Fruit fly (Drosophila melanogaster) whole organism, embryonic: ENCODE measurements around the gene ND-B18.

Source experiments
- Bgb ChIP-seq: fragments of 200-800 bp; sonication (Bioruptor generic); IDR thresholded peaks from 2 replicates; pipeline ENCODE4 v1.3.6; 2022; ENCODE audit warnings: missing biosample characterization, missing genetic modification characterization; ENCODE audit not compliant: partially characterized antibody
- BtbVII ChIP-seq: fragments of 200-800 bp; sonication (Bioruptor generic); optimal IDR thresholded peaks from 3 replicates; lab custom pipeline; 2017; ENCODE audit warnings: missing biosample characterization, mild to moderate bottlenecking, missing genetic modification characterization
- CG10654 ChIP-seq: fragments of 200-800 bp; sonication (Bioruptor generic); optimal IDR thresholded peaks from 2 replicates; lab custom pipeline; 2016; ENCODE audit warnings: missing biosample characterization, missing genetic modification characterization
- CG12391 ChIP-seq: fragments of 200-800 bp; sonication (Bioruptor generic); optimal IDR thresholded peaks from 3 replicates; lab custom pipeline; 2018; ENCODE audit warnings: missing biosample characterization, mild to moderate bottlenecking, missing genetic modification characterization, moderate library complexity
- CG13894 ChIP-seq: fragments of 200-800 bp; sonication (Bioruptor generic); optimal IDR thresholded peaks from 3 replicates; lab custom pipeline; 2018; ENCODE audit warnings: missing biosample characterization, mild to moderate bottlenecking, missing genetic modification characterization, moderate library complexity
- CG32532 ChIP-seq: fragments of 200-800 bp; sonication (Bioruptor generic); IDR thresholded peaks from 2 replicates; pipeline ENCODE4 v1.3.6; 2022; ENCODE audit warnings: missing biosample characterization, missing genetic modification characterization
- CG3407 ChIP-seq: fragments of 200-800 bp; sonication (Bioruptor generic); optimal IDR thresholded peaks from 2 replicates; lab custom pipeline; 2018; ENCODE audit warnings: missing biosample characterization, mild to moderate bottlenecking, missing genetic modification characterization
- CG3838 ChIP-seq: fragments of 200-800 bp; sonication (Bioruptor generic); optimal IDR thresholded peaks from 3 replicates; lab custom pipeline; 2016; ENCODE audit warnings: missing biosample characterization, missing genetic modification characterization
- CG4424 ChIP-seq: fragments of 200-800 bp; sonication (Bioruptor generic); optimal IDR thresholded peaks from 3 replicates; lab custom pipeline; 2016; ENCODE audit warnings: missing biosample characterization, missing genetic modification characterization
- CG5180 ChIP-seq: fragments of 200-800 bp; sonication (Bioruptor generic); optimal IDR thresholded peaks from 3 replicates; lab custom pipeline; 2017; ENCODE audit warnings: missing biosample characterization, missing genetic modification characterization, mild to moderate bottlenecking, moderate library complexity, missing genetic modification reagents
- CG6254 ChIP-seq: fragments of 200-800 bp; sonication (Bioruptor generic); optimal IDR thresholded peaks from 3 replicates; lab custom pipeline; 2017; ENCODE audit warnings: mild to moderate bottlenecking, missing biosample characterization, missing genetic modification reagents, missing genetic modification characterization
- CG6765 ChIP-seq: fragments of 200-800 bp; sonication (Bioruptor generic); optimal IDR thresholded peaks from 3 replicates; lab custom pipeline; 2017; ENCODE audit warnings: missing biosample characterization, mild to moderate bottlenecking, missing genetic modification characterization
- CG7745 ChIP-seq: fragments of 200-800 bp; sonication (Bioruptor generic); optimal IDR thresholded peaks from 2 replicates; lab custom pipeline; 2018; ENCODE audit warnings: missing biosample characterization, mild to moderate bottlenecking, missing genetic modification characterization, moderate library complexity
- CG7928 ChIP-seq: fragments of 200-800 bp; sonication (Bioruptor generic); optimal IDR thresholded peaks from 2 replicates; lab custom pipeline; 2017; ENCODE audit warnings: missing biosample characterization, mild to moderate bottlenecking, missing genetic modification characterization
- CG8359 ChIP-seq: fragments of 200-800 bp; sonication (Bioruptor generic); optimal IDR thresholded peaks from 2 replicates; lab custom pipeline; 2017; ENCODE audit warnings: missing biosample characterization, mild to moderate bottlenecking, missing genetic modification characterization, borderline replicate concordance
- CG8388 ChIP-seq: fragments of 200-800 bp; sonication (Bioruptor generic); optimal IDR thresholded peaks from 2 replicates; lab custom pipeline; 2019; ENCODE audit warnings: missing biosample characterization, mild to moderate bottlenecking, missing genetic modification characterization, moderate library complexity
- CTCF ChIP-seq: fragments of 200-800 bp; sonication (Bioruptor generic); optimal IDR thresholded peaks from 2 replicates; lab custom pipeline; 2017; ENCODE audit warnings: missing biosample characterization, mild to moderate bottlenecking, missing genetic modification characterization, moderate library complexity
- CoRest ChIP-seq: fragments of 200-800 bp; sonication (Bioruptor generic); optimal IDR thresholded peaks from 3 replicates; lab custom pipeline; 2018; ENCODE audit warnings: missing biosample characterization, mild to moderate bottlenecking, missing genetic modification characterization, moderate library complexity
- Deaf1 ChIP-seq: fragments of 200-800 bp; optimal IDR thresholded peaks from 3 replicates; lab custom pipeline; 2019; ENCODE audit warnings: missing biosample characterization, mild to moderate bottlenecking, missing genetic modification characterization, moderate library complexity
- Dip3 ChIP-seq: fragments of 200-800 bp; sonication (Bioruptor generic); optimal IDR thresholded peaks from 3 replicates; lab custom pipeline; 2016; ENCODE audit warnings: missing biosample characterization, missing genetic modification characterization
- Dp ChIP-seq: fragments of 200-800 bp; sonication (Bioruptor generic); optimal IDR thresholded peaks from 2 replicates; lab custom pipeline; 2018; ENCODE audit warnings: missing biosample characterization, mild to moderate bottlenecking, missing genetic modification characterization, moderate library complexity
- Fer3 ChIP-seq: fragments of 200-800 bp; sonication (Bioruptor generic); optimal IDR thresholded peaks from 2 replicates; lab custom pipeline; 2018; ENCODE audit warnings: missing biosample characterization, mild to moderate bottlenecking, missing genetic modification characterization, moderate library complexity
- Gug ChIP-seq: fragments of 200-800 bp; sonication (Bioruptor generic); IDR thresholded peaks from 4 replicates; pipeline ENCODE4 v1.3.6; 2022; ENCODE audit warnings: missing biosample characterization, missing genetic modification characterization
- Mrtf ChIP-seq: fragments of 200-800 bp; sonication (Bioruptor generic); IDR thresholded peaks from 3 replicates; pipeline ENCODE4 v1.3.6; 2022; ENCODE audit warnings: missing biosample characterization, missing genetic modification characterization
- Pdp1 ChIP-seq, 2 experiments: fragments of 200-800 bp; sonication (Bioruptor generic); optimal IDR thresholded peaks; 3 replicates each; lab custom pipeline; 2016; ENCODE audit warnings: missing biosample characterization in 2 of 2, missing genetic modification characterization in 2 of 2, mild to moderate bottlenecking in 1 of 2, moderate library complexity in 1 of 2
- Side ChIP-seq: fragments of 200-800 bp; sonication (Bioruptor generic); optimal IDR thresholded peaks from 2 replicates; lab custom pipeline; 2016; ENCODE audit warnings: missing biosample characterization, missing genetic modification characterization
- Sin3A ChIP-seq: fragments of >200 bp; optimal IDR thresholded peaks from 2 replicates; lab custom pipeline; 2018
- Ssrp ChIP-seq: fragments of 200-800 bp; sonication (Bioruptor generic); optimal IDR thresholded peaks from 2 replicates; lab custom pipeline; 2018; ENCODE audit warnings: missing biosample characterization, mild to moderate bottlenecking, missing genetic modification characterization, moderate library complexity
- Tbp ChIP-seq: fragments of >200 bp; optimal IDR thresholded peaks from 2 replicates; lab custom pipeline; 2018; ENCODE audit warnings: missing biosample characterization, missing genetic modification characterization
- ci ChIP-seq: fragments of 200-800 bp; sonication (Bioruptor generic); IDR thresholded peaks from 3 replicates; pipeline ENCODE4 v1.3.6; 2022; ENCODE audit warnings: missing biosample characterization, missing genetic modification characterization
- crc ChIP-seq: fragments of 200-800 bp; sonication (Bioruptor generic); optimal IDR thresholded peaks from 2 replicates; lab custom pipeline; 2016; ENCODE audit warnings: missing biosample characterization, missing genetic modification characterization
- dimm ChIP-seq: fragments of 200-800 bp; sonication (Bioruptor generic); IDR thresholded peaks from 2 replicates; pipeline ENCODE4 v1.3.6; 2022; ENCODE audit warnings: missing biosample characterization, missing genetic modification characterization
- esg ChIP-seq: fragments of 200-800 bp; sonication (Bioruptor generic); conservative IDR thresholded peaks from 2 replicates; pipeline ENCODE4 v1.3.6; 2022; ENCODE audit warnings: missing biosample characterization, missing genetic modification characterization
- fd64A ChIP-seq: fragments of 200-800 bp; sonication (Bioruptor generic); optimal IDR thresholded peaks from 3 replicates; lab custom pipeline; 2018; ENCODE audit warnings: missing biosample characterization, mild to moderate bottlenecking, missing genetic modification characterization
- h ChIP-seq: fragments of >200 bp; optimal IDR thresholded peaks from 2 replicates; lab custom pipeline; 2017
- hb ChIP-seq: fragments of 200-800 bp; sonication (Bioruptor generic); IDR thresholded peaks from 3 replicates; pipeline ENCODE4 v1.3.6; 2022; ENCODE audit warnings: missing biosample characterization, missing genetic modification characterization; ENCODE audit not compliant: partially characterized antibody
- knrl ChIP-seq: fragments of 200-800 bp; sonication (Bioruptor generic); IDR thresholded peaks from 3 replicates; pipeline ENCODE4 v1.3.6; 2022; ENCODE audit warnings: missing biosample characterization, missing genetic modification characterization; ENCODE audit not compliant: partially characterized antibody
- lab ChIP-seq: fragments of 200-800 bp; sonication (Bioruptor generic); optimal IDR thresholded peaks from 3 replicates; lab custom pipeline; 2017; ENCODE audit warnings: missing biosample characterization, missing genetic modification characterization, mild to moderate bottlenecking, moderate library complexity, missing genetic modification reagents
- mam ChIP-seq: fragments of 200-800 bp; sonication (Bioruptor generic); optimal IDR thresholded peaks from 3 replicates; lab custom pipeline; 2016; ENCODE audit warnings: missing biosample characterization, missing genetic modification characterization
- p53 ChIP-seq: fragments of 200-800 bp; sonication (Bioruptor generic); optimal IDR thresholded peaks from 2 replicates; lab custom pipeline; 2016; ENCODE audit warnings: missing biosample characterization, missing genetic modification characterization
- pan ChIP-seq, 4 experiments: fragments of >200 bp in 3 of 4; fragments of 200-800 bp in 1 of 4; sonication (Bioruptor generic) in 1 of 4; optimal IDR thresholded peaks in 3 of 4; IDR thresholded peaks in 1 of 4; 2 replicates each; pipeline versions ENCODE4 v1.3.6 to Lab custom; 2017 to 2022; ENCODE audit warnings: missing biosample characterization in 2 of 4, missing genetic modification characterization in 2 of 4, mixed read lengths in 1 of 4
- run ChIP-seq: fragments of 200-800 bp; sonication (Bioruptor generic); optimal IDR thresholded peaks from 3 replicates; lab custom pipeline; 2018; ENCODE audit warnings: missing biosample characterization, mild to moderate bottlenecking, missing genetic modification characterization
- scrt ChIP-seq: fragments of 200-800 bp; sonication (Bioruptor generic); optimal IDR thresholded peaks from 2 replicates; lab custom pipeline; 2018; ENCODE audit warnings: missing biosample characterization, mild to moderate bottlenecking, missing genetic modification characterization, moderate library complexity
- slbo ChIP-seq: fragments of 200-800 bp; sonication (Bioruptor generic); IDR thresholded peaks from 2 replicates; pipeline ENCODE4 v1.3.6; 2022; ENCODE audit warnings: missing biosample characterization, missing genetic modification characterization
- tap ChIP-seq: fragments of 200-800 bp; optimal IDR thresholded peaks from 3 replicates; lab custom pipeline; 2019; ENCODE audit warnings: missing biosample characterization, mild to moderate bottlenecking, missing genetic modification characterization, moderate library complexity
- tx ChIP-seq: fragments of 200-800 bp; sonication (Bioruptor generic); optimal IDR thresholded peaks from 2 replicates; lab custom pipeline; 2016; ENCODE audit warnings: missing biosample characterization, missing genetic modification characterization
- unc-4 ChIP-seq: fragments of 200-800 bp; sonication (Bioruptor generic); IDR thresholded peaks from 2 replicates; pipeline ENCODE4 v1.3.6; 2022; ENCODE audit warnings: missing biosample characterization, missing genetic modification characterization; ENCODE audit not compliant: partially characterized antibody
- vfl ChIP-seq: fragments of 200-800 bp; sonication (Bioruptor generic); optimal IDR thresholded peaks from 2 replicates; lab custom pipeline; 2016; ENCODE audit warnings: missing biosample characterization, missing genetic modification characterization
- vnd ChIP-seq: fragments of 200-800 bp; sonication (Bioruptor generic); IDR thresholded peaks from 3 replicates; pipeline ENCODE4 v1.3.6; 2022; ENCODE audit warnings: missing biosample characterization, missing genetic modification characterization; ENCODE audit not compliant: partially characterized antibody
- zfh1 ChIP-seq: fragments of 200-800 bp; sonication (Bioruptor generic); IDR thresholded peaks from 3 replicates; pipeline ENCODE4 v1.3.6; 2022; ENCODE audit warnings: missing biosample characterization, missing genetic modification characterization

The ND-B18 gene

DNA sequence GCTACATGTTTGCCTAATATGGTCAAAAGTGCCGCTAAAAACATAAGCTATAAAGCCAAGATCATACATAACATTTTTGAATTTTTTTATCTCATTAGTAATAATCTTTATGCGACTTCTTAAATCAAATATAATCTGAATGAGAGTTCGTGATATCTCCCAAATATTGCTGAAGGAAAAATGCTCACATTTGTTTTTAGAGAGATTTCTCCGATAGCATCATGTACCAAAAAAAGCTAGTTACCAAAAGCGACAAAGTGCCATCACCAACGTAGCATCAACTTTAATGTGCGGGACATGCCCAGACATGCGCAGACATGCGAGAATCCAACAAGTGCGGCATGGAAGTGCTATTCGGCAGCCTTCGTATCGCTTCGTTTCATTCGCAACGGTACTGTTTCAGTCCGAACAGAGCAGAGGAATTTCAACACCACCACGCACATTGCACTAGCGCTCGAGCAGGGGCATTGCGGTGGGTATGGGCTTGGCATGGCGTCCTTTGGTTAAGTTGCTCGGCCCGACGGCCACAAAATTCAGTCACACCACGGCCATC is 25.7 kb downstream of the ND-B18 start, which contains the start of gene Rab3-GEF (continued):
- TF ChIP-seq Fer3 (tag; lab: Kevin White, UChicago) (no peak), scrt (GFP tag; lab: Kevin White, UChicago) (peak; percentile 98), crc (no peak), CG4424 (GFP tag; lab: Kevin White, UChicago) (no peak), lab (GFP tag; lab: Kevin White, UChicago) (no peak), CG6765 (GFP tag; lab: Kevin White, UChicago) (no peak), p53 (GFP tag; lab: Kevin White, UChicago) (peak; percentile 94), tx (GFP tag; lab: Kevin White, UChicago) (no peak), Dp (GFP tag; lab: Kevin White, UChicago) (no peak), unc-4 (GFP tag; lab: Robert Waterston, UW) (no peak), zfh1 (GFP tag; lab: Robert Waterston, UW) (no peak), vfl (GFP tag; lab: Kevin White, UChicago) (no peak), Dip3 (no peak), BtbVII (GFP tag; lab: Kevin White, UChicago) (no peak), run (no peak), mam (GFP tag; lab: Kevin White, UChicago) (no peak), pan (optimal IDR thresholded peaks at IDR 0.05; lab: Kevin White, UChicago) (no peak), pan (GFP tag; optimal IDR thresholded peaks at IDR 0.05 in 1 of 2, IDR thresholded peaks at IDR 0.05 in 1 of 2) (no peak), Deaf1 (tag; lab: Kevin White, UChicago) (peak; percentile 95), hb (GFP tag; lab: Robert Waterston, UW) (no peak), dimm (GFP tag; lab: Robert Waterston, UW) (no peak), Ssrp (tag; lab: Kevin White, UChicago) (no peak), tap (tag; lab: Kevin White, UChicago) (no peak), Side (GFP tag; lab: Kevin White, UChicago) (no peak), Mrtf (GFP tag; lab: Robert Waterston, UW) (no peak), Tbp (GFP tag; lab: Kevin White, UChicago) (no peak), ci (GFP tag; lab: Robert Waterston, UW) (no peak), CG13894 (tag; lab: Kevin White, UChicago) (peak; percentile 11), Gug (GFP tag; lab: Robert Waterston, UW) (no peak), CG7745 (tag; lab: Kevin White, UChicago) (no peak), CG5180 (GFP tag; lab: Kevin White, UChicago) (peak; percentile 26), CG32532 (GFP tag; lab: Robert Waterston, UW) (0 out of 2 replicates have a peak, but pooled peaks have one; percentile 10)
- TF ChIP-seq, all 482 proteins: peak for 17

DNA sequence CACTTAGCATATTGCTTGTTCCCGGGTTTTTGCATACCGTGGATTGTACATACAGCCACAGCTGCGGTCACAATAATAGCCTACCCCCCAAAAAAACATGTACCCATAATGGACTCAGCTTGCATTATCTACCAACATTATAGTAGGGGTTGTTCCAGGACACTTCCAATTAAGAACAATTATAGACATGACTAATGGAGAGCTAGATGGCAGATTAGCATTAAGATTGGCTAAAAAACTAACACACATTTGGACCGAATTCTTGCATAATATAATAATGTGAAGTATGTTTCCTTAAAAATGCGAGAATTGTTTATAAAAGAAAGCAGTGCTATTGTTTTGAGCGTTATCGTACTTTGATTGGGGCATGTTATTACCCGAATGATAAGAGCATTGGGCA is 26.8 kb downstream of the ND-B18 start:
- no peak for TF ChIP-seq fd64A
- no peak for TF ChIP-seq h (lab: Kevin White, UChicago)
- no peak for TF ChIP-seq zfh1 (GFP tag; lab: Robert Waterston, UW)
- TF ChIP-seq CG12391 (tag; lab: Kevin White, UChicago), result no peak
- TF ChIP-seq CG6254 (GFP tag; lab: Kevin White, UChicago), result no peak
- no peak for TF ChIP-seq Sin3A (lab: Kevin White, UChicago)
- TF ChIP-seq CG10654, result no peak
- no peak for TF ChIP-seq CG3838 (GFP tag; lab: Kevin White, UChicago)
- TF ChIP-seq CTCF (GFP tag; lab: Kevin White, UChicago), result no peak
- TF ChIP-seq CG8388, result no peak
- 0 out of 2 replicates have a peak, but pooled peaks have one; percentile 11 for TF ChIP-seq esg (GFP tag; lab: Robert Waterston, UW)
- no peak for TF ChIP-seq vnd (GFP tag; lab: Robert Waterston, UW)
- TF ChIP-seq Pdp1 (GFP tag; optimal IDR thresholded peaks at IDR 0.05; lab: Kevin White, UChicago), result no peak
- no peak for TF ChIP-seq CG7928
- no peak for TF ChIP-seq CG8359 (GFP tag; lab: Kevin White, UChicago)
- no peak for TF ChIP-seq slbo (GFP tag; lab: Robert Waterston, UW)
- peak; percentile 19 for TF ChIP-seq lab (GFP tag; lab: Kevin White, UChicago)
- no peak for TF ChIP-seq CG3407
- no peak for TF ChIP-seq Bgb (GFP tag; lab: Robert Waterston, UW)
- no peak for TF ChIP-seq CoRest (tag; lab: Kevin White, UChicago)
- TF ChIP-seq knrl (GFP tag; lab: Robert Waterston, UW), result no peak
